Worm (Caenorhabditis elegans): ENCODE data around the gene aat-3.

The aat-3 gene

ce11 chrX:2532357-2532756, 19.7 kb upstream of the aat-3 start, which contains the start of gene tbc-12:
tbc-12 (minus strand) TSS chrX:2532457.
- no peak for TF ChIP-seq nhr-237 (tag; optimal IDR thresholded peaks at IDR 0.05)
- TF ChIP-seq ceh-63 (GFP tag; optimal IDR thresholded peaks at IDR 0.05): no peak
- TF ChIP-seq unc-30 (tag; optimal IDR thresholded peaks at IDR 0.05): no peak
- no peak for TF ChIP-seq irx-1 (tag; optimal IDR thresholded peaks at IDR 0.05)
- no peak for TF ChIP-seq tbx-2 (tag; optimal IDR thresholded peaks at IDR 0.05)
- TF ChIP-seq lin-14 (GFP tag; optimal IDR thresholded peaks at IDR 0.05): no peak
- no peak for TF ChIP-seq sptf-1 (tag; optimal IDR thresholded peaks at IDR 0.05)
- TF ChIP-seq fkh-10 (GFP tag; optimal IDR thresholded peaks at IDR 0.05): no peak
- TF ChIP-seq ets-5 (GFP tag; IDR thresholded peaks at IDR 0.05): no peak
- no peak for TF ChIP-seq ceh-82 (tag; optimal IDR thresholded peaks at IDR 0.05)
- no peak for TF ChIP-seq elt-2 (tag; optimal IDR thresholded peaks at IDR 0.05)
- TF ChIP-seq ceh-8 (GFP tag; optimal IDR thresholded peaks at IDR 0.05): no peak
- no peak for TF ChIP-seq mep-1 (tag; optimal IDR thresholded peaks at IDR 0.05)
- TF ChIP-seq isw-1 (GFP tag; IDR thresholded peaks at IDR 0.05): no peak
- no peak for TF ChIP-seq nhr-20 (tag; optimal IDR thresholded peaks at IDR 0.05)
- TF ChIP-seq nhr-77 (tag; optimal IDR thresholded peaks at IDR 0.05): no peak
- TF ChIP-seq egl-13 (tag; optimal IDR thresholded peaks at IDR 0.05): no peak
- no peak for TF ChIP-seq hlh-4 (tag; optimal IDR thresholded peaks at IDR 0.05)
- no peak for TF ChIP-seq tlp-1 (tag; optimal IDR thresholded peaks at IDR 0.05)

- TF ChIP-seq nhr-85 (tag) (peak; percentile 95), ztf-4 (tag; optimal IDR thresholded peaks at IDR 0.05) (peak; percentile 80), nhr-19 (GFP tag; conservative IDR thresholded peaks at IDR 0.05) (peak; percentile 83), blmp-1 (tag; optimal IDR thresholded peaks at IDR 0.05) (peak; percentile 75), dpl-1 (GFP tag; optimal IDR thresholded peaks at IDR 0.05) (peak; percentile 12 to 36 (median 32)), efl-1 (optimal IDR thresholded peaks at IDR 0.05) (peak; percentile 64 to 77), efl-1 (GFP tag; optimal IDR thresholded peaks at IDR 0.05 in 1 of 2) (peak in 1 of 2 experiments; percentile 94), C34B4.2 (tag; optimal IDR thresholded peaks at IDR 0.05) (no peak), elt-3 (tag; optimal IDR thresholded peaks at IDR 0.05) (peak in 1 of 6 experiments; percentile 42), nhr-77 (tag; optimal IDR thresholded peaks at IDR 0.05) (peak; percentile 85), vab-15 (tag; optimal IDR thresholded peaks at IDR 0.05) (no peak), rnt-1 (tag; optimal IDR thresholded peaks at IDR 0.05) (peak; percentile 90), mdl-1 (tag; optimal IDR thresholded peaks at IDR 0.05) (peak in 1 of 2 experiments; percentile 84), jun-1 (tag; optimal IDR thresholded peaks at IDR 0.05) (peak; percentile 79), sptf-1 (tag; optimal IDR thresholded peaks at IDR 0.05) (no peak), sup-37 (GFP tag; optimal IDR thresholded peaks at IDR 0.05) (peak; percentile 74), nhr-84 (tag; optimal IDR thresholded peaks at IDR 0.05) (no peak), zag-1 (tag; optimal IDR thresholded peaks at IDR 0.05) (peak; percentile 60), snpc-4 (tag; optimal IDR thresholded peaks at IDR 0.05) (peak; percentile 62), unc-62 (GFP tag; optimal IDR thresholded peaks at IDR 0.05) (no peak), lin-14 (GFP tag; optimal IDR thresholded peaks at IDR 0.05) (peak; percentile 99), lin-15B (tag; optimal IDR thresholded peaks at IDR 0.05) (no peak), Y116A8C.19 (tag; optimal IDR thresholded peaks at IDR 0.05; ENCODE audit: borderline replicate concordance) (no peak), ceh-88 (GFP tag; IDR thresholded peaks at IDR 0.05) (peak; percentile 25; the same call in 1 of the 2 replicates), unc-86 (tag; optimal IDR thresholded peaks at IDR 0.05) (peak; percentile 84), lin-35 (GFP tag; optimal IDR thresholded peaks at IDR 0.05) (peak; percentile 55 to 74), skn-1 (tag; optimal IDR thresholded peaks at IDR 0.05) (peak; percentile 98), tlp-1 (tag; optimal IDR thresholded peaks at IDR 0.05) (no peak), aha-1 (tag; optimal IDR thresholded peaks at IDR 0.05) (peak; percentile 76), hpl-2 (GFP tag; optimal IDR thresholded peaks at IDR 0.05) (no peak), pax-3 (tag; optimal IDR thresholded peaks at IDR 0.05) (peak; percentile 61), hlh-17 (GFP tag; optimal IDR thresholded peaks at IDR 0.05; ENCODE audit: borderline replicate concordance) (no peak), snu-23 (GFP tag; optimal IDR thresholded peaks at IDR 0.05) (peak; percentile 92), lin-39 (tag; optimal IDR thresholded peaks at IDR 0.05) (peak; percentile 55), zip-4 (GFP tag; optimal IDR thresholded peaks at IDR 0.05) (peak; percentile 37), pqm-1 (tag; optimal IDR thresholded peaks at IDR 0.05) (no peak), unc-30 (tag; optimal IDR thresholded peaks at IDR 0.05) (no peak)
Measured at ce11 chrX:2536246-2536772, 15.8 kb upstream of the aat-3 start.
